Worm (Caenorhabditis elegans): ENCODE measurements around the gene nduf-11.

The nduf-11 gene

ce11 chrII:11314165-11314564 is 31.3 kb downstream of the nduf-11 start, which contains the start of gene T24F1.4:
Gene T24F1.4 (minus strand): TSS chrII:11314265.
- no peak for TF ChIP-seq him-1 (tag; optimal IDR thresholded peaks at IDR 0.05)

- no peak for TF ChIP-seq him-1 (tag; optimal IDR thresholded peaks at IDR 0.05)
- TF ChIP-seq dao-5 (tag; optimal IDR thresholded peaks at IDR 0.05), result no peak
- TF ChIP-seq W03F9.2 (tag; optimal IDR thresholded peaks at IDR 0.05), result no peak
These were observed 33.2 kb downstream of the nduf-11 start, which contains the start of gene T24F1.7 for ce11 chrII:11312223-11312622. Gene T24F1.7 (plus strand): TSS chrII:11312523.

- TF ChIP-seq dao-5 (tag; optimal IDR thresholded peaks at IDR 0.05) (no peak), W03F9.2 (tag; optimal IDR thresholded peaks at IDR 0.05) (no peak), him-1 (tag; optimal IDR thresholded peaks at IDR 0.05) (no peak)
These were observed 37.5 kb downstream of the nduf-11 start for ce11 chrII:11307953-11308352.

- TF ChIP-seq him-1 (tag; optimal IDR thresholded peaks at IDR 0.05) (no peak), dao-5 (tag; optimal IDR thresholded peaks at IDR 0.05) (no peak), W03F9.2 (tag; optimal IDR thresholded peaks at IDR 0.05) (no peak)
These were observed 38.1 kb downstream of the nduf-11 start for ce11 chrII:11307332-11307731.

ce11 chrII:11305627-11306449 is 39.6 kb downstream of the nduf-11 start, which contains the start of gene rsf-1:
Gene rsf-1 (plus strand): TSS chrII:11306399.
- TF ChIP-seq him-1 (tag; optimal IDR thresholded peaks at IDR 0.05), result no peak
- TF ChIP-seq dao-5 (tag; optimal IDR thresholded peaks at IDR 0.05), result no peak
- TF ChIP-seq W03F9.2 (tag; optimal IDR thresholded peaks at IDR 0.05), result no peak

- TF ChIP-seq him-1 (tag; optimal IDR thresholded peaks at IDR 0.05) (no peak), W03F9.2 (tag; optimal IDR thresholded peaks at IDR 0.05) (no peak), dao-5 (tag; optimal IDR thresholded peaks at IDR 0.05) (no peak)
These were observed 42.8 kb downstream of the nduf-11 start, which contains the start of gene samp-1 for ce11 chrII:11302591-11302990. Gene samp-1 (plus strand): TSS chrII:11302891.

- TF ChIP-seq W03F9.2 (tag; optimal IDR thresholded peaks at IDR 0.05) (no peak), dao-5 (tag; optimal IDR thresholded peaks at IDR 0.05) (no peak), him-1 (tag; optimal IDR thresholded peaks at IDR 0.05) (no peak)
These were observed 44.4 kb downstream of the nduf-11 start, which contains the start of gene raga-1 for ce11 chrII:11301059-11301458. Gene raga-1 (plus strand): TSS chrII:11301359.

- no peak for TF ChIP-seq him-1 (tag; optimal IDR thresholded peaks at IDR 0.05)
- TF ChIP-seq W03F9.2 (tag; optimal IDR thresholded peaks at IDR 0.05), result peak; percentile 31
These were observed 48.1 kb downstream of the nduf-11 start, which contains the start of gene saps-1 for ce11 chrII:11297217-11297738. Gene saps-1 (plus strand): TSS chrII:11297688.

Measured in whole organism, L4/young adult.